Fruit fly (Drosophila melanogaster) whole organism, embryonic: ENCODE measurements around the gene CG15408.

Source experiments
- CG12071 ChIP-seq: fragments of 200-800 bp; sonication (Bioruptor generic); optimal IDR thresholded peaks from 3 replicates; lab custom pipeline; 2018; ENCODE audit warnings: missing biosample characterization, mild to moderate bottlenecking, missing genetic modification characterization
- CG12744 ChIP-seq: fragments of 200-800 bp; sonication (Bioruptor generic); optimal IDR thresholded peaks from 2 replicates; lab custom pipeline; 2016; ENCODE audit warnings: missing biosample characterization, missing genetic modification characterization
- CG6854 ChIP-seq: fragments of 200-800 bp; sonication (Bioruptor generic); optimal IDR thresholded peaks from 3 replicates; lab custom pipeline; 2017; ENCODE audit warnings: missing biosample characterization, mild to moderate bottlenecking, missing genetic modification characterization
- Dbx ChIP-seq: fragments of 200-800 bp; sonication (Bioruptor generic); IDR thresholded peaks from 3 replicates; pipeline ENCODE4 v1.3.6; 2022; ENCODE audit warnings: missing biosample characterization, missing genetic modification characterization
- Hr78 ChIP-seq, 2 experiments: fragments of 200-800 bp in 1 of 2; fragments of >200 bp in 1 of 2; sonication (Bioruptor generic) in 1 of 2; optimal IDR thresholded peaks; 2 replicates each; lab custom pipeline; 2017 to 2019; ENCODE audit warnings: missing biosample characterization in 2 of 2, missing genetic modification characterization in 2 of 2, mild to moderate bottlenecking in 1 of 2, moderate library complexity in 1 of 2

DNA sequence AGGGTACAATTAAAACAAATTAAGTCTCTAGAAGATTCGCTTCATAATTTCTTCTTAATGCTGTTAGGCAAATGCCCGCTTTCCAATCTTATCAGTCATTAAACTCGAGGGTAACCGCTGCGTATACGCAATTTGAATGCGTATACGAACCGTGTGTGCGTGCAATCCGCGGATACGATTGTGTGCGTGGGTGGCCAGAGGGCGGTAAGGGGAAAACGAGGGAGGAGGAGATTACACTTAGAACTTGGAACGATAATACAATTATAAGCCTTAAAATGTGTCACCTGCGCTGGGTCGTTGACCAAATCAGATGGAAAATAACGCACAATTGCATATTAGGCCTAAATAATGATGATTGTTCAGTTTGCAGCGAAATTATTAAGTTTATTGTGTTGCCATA lies 23.2 kb downstream of the CG15408 start:
- TF ChIP-seq CG12071 (GFP tag; lab: Kevin White, UChicago) (no peak), Dbx (GFP tag; lab: Robert Waterston, UW) (0 out of 3 replicates have a peak, but pooled peaks have one; percentile 13), CG6854 (no peak), Hr78 (GFP tag; optimal IDR thresholded peaks at IDR 0.05; lab: Kevin White, UChicago) (no peak), CG12744 (GFP tag; lab: Kevin White, UChicago) (no peak)
